Fruit fly (Drosophila melanogaster): ENCODE measurements around the gene Rpt3R.

Rpt3R gene

dm6 chr3R:9777941-9778360 lies 21.6 kb upstream of the Rpt3R start, which contains the start of gene RpS29 (continued):
- TF ChIP-seq CG18262 (tag; optimal IDR thresholded peaks at IDR 0.05) (peak; percentile 47), gt (GFP tag; IDR thresholded peaks at IDR 0.05) (0 out of 2 replicates have a peak, but pooled peaks have one; percentile 10), Bgb (GFP tag; IDR thresholded peaks at IDR 0.05; ENCODE audit: partially characterized antibody) (peak; percentile 98), prd (optimal IDR thresholded peaks at IDR 0.05) (no peak), prd (GFP tag; IDR thresholded peaks at IDR 0.05) (peak; percentile 76), CG14965 (GFP tag; optimal IDR thresholded peaks at IDR 0.05; ENCODE audit: borderline replicate concordance) (peak; percentile 21), NK7.1 (GFP tag; optimal IDR thresholded peaks at IDR 0.05) (peak; percentile 65), row (GFP tag; IDR thresholded peaks at IDR 0.05) (peak; percentile 75), ftz-f1 (GFP tag; optimal IDR thresholded peaks at IDR 0.05) (peak; percentile 74), HmgZ (tag; optimal IDR thresholded peaks at IDR 0.05) (peak; percentile 95), ems (GFP tag; optimal IDR thresholded peaks at IDR 0.05) (peak; percentile 84), ranshi (GFP tag; IDR thresholded peaks at IDR 0.05) (peak; percentile 68), Xrp1 (GFP tag; IDR thresholded peaks at IDR 0.05) (peak; percentile 63), croc (GFP tag; conservative IDR thresholded peaks at IDR 0.05) (0 out of 3 replicates have a peak, but pooled peaks have one; percentile 32), CG2889 (GFP tag; IDR thresholded peaks at IDR 0.05) (peak; percentile 65; the same call in 1 of the 3 replicates), B-H1 (GFP tag; IDR thresholded peaks at IDR 0.05) (peak; percentile 48; the same call in 1 of the 3 replicates), CG1792 (GFP tag; optimal IDR thresholded peaks at IDR 0.05) (peak; percentile 81), vnd (GFP tag; IDR thresholded peaks at IDR 0.05; ENCODE audit: partially characterized antibody) (peak; percentile 84), CG9727 (GFP tag; optimal IDR thresholded peaks at IDR 0.05) (peak; percentile 70), Hr51 (GFP tag; optimal IDR thresholded peaks at IDR 0.05) (peak; percentile 50 to 85), Taf1 (GFP tag; IDR thresholded peaks at IDR 0.05) (0 out of 2 replicates have a peak, but pooled peaks have one; percentile 50), dysf (GFP tag; IDR thresholded peaks at IDR 0.05) (peak; percentile 80), inv (GFP tag; IDR thresholded peaks at IDR 0.05; ENCODE audit: partially characterized antibody) (peak; percentile 92), CG13424 (tag; optimal IDR thresholded peaks at IDR 0.05) (peak; percentile 62), crol (GFP tag; IDR thresholded peaks at IDR 0.05) (no peak), zfh1 (GFP tag; IDR thresholded peaks at IDR 0.05) (peak; percentile 84), CG17328 (GFP tag; IDR thresholded peaks at IDR 0.05) (peak; percentile 74), CG12104 (GFP tag; optimal IDR thresholded peaks at IDR 0.05) (peak; percentile 68), jing (GFP tag; optimal IDR thresholded peaks at IDR 0.05) (no peak), CG13287 (GFP tag; IDR thresholded peaks at IDR 0.05; ENCODE audit: partially characterized antibody) (peak; percentile 97), TFAM (GFP tag; optimal IDR thresholded peaks at IDR 0.05) (no peak), D (optimal IDR thresholded peaks at IDR 0.05) (no peak), D (GFP tag; optimal IDR thresholded peaks at IDR 0.05) (peak; percentile 60), luna (GFP tag; optimal IDR thresholded peaks at IDR 0.05) (peak; percentile 88), Camta (GFP tag; optimal IDR thresholded peaks at IDR 0.05) (peak; percentile 72), CoRest (tag; optimal IDR thresholded peaks at IDR 0.05) (peak; percentile 63), CHES-1-like (GFP tag; optimal IDR thresholded peaks at IDR 0.05) (peak; percentile 93), CG6254 (GFP tag; optimal IDR thresholded peaks at IDR 0.05) (no peak), ERR (GFP tag; optimal IDR thresholded peaks at IDR 0.05) (peak; percentile 85), amos (GFP tag; IDR thresholded peaks at IDR 0.05; ENCODE audit: partially characterized antibody) (peak; percentile 99), ind (GFP tag; optimal IDR thresholded peaks at IDR 0.05) (peak; percentile 83), Rx (GFP tag; IDR thresholded peaks at IDR 0.05) (peak; percentile 73), Max (GFP tag; optimal IDR thresholded peaks at IDR 0.05) (peak; percentile 76), Sry-β (GFP tag; optimal IDR thresholded peaks at IDR 0.05) (peak; percentile 53), lmd (GFP tag; IDR thresholded peaks at IDR 0.05) (peak; percentile 71; the same call in 1 of the 2 replicates), CG17385 (GFP tag; optimal IDR thresholded peaks at IDR 0.05) (peak; percentile 54), nerfin-2 (GFP tag; IDR thresholded peaks at IDR 0.05; ENCODE audit: partially characterized antibody) (peak; percentile 70), CG31388 (GFP tag; optimal IDR thresholded peaks at IDR 0.05) (no peak), CG2202 (tag; optimal IDR thresholded peaks at IDR 0.05) (peak; percentile 47), CG11398 (GFP tag; optimal IDR thresholded peaks at IDR 0.05) (peak; percentile 65), CG15601 (tag; optimal IDR thresholded peaks at IDR 0.05) (peak; percentile 81)
